Fruit fly (Drosophila melanogaster): ENCODE measurements around the gene CG15756.
A peak's percentile ranks its signal among the peaks of the same experiment; 100 is the strongest.

CG15756 gene

DNA sequence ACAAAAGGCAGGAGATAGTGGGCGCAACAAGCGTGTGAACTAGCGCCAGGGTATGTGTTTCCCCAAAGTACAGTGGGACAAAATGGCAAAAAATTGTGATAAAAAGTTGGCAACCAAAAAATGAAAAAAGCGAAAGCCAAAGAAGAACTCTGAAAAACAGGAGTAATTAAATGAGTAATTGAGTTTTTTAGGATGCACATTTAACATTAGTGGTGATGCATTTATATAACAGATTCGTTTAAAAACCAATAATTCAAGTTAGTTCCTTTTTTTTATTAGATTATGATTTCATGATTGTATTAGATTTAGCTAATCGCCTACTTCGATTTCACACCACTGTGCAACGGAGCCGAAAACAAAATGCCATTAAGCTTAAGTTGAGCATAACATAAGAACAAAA, 38.2 kb downstream of the CG15756 start (continued):
- TF ChIP-seq CG13624 (GFP tag; optimal IDR thresholded peaks at IDR 0.05) (no peak), btn (GFP tag; optimal IDR thresholded peaks at IDR 0.05) (no peak), org-1 (GFP tag; optimal IDR thresholded peaks at IDR 0.05) (peak; percentile 58), nom (GFP tag; optimal IDR thresholded peaks at IDR 0.05) (no peak), CoRest (tag; optimal IDR thresholded peaks at IDR 0.05) (peak; percentile 64), slp2 (GFP tag; optimal IDR thresholded peaks at IDR 0.05) (no peak), Chrac-16 (GFP tag; optimal IDR thresholded peaks at IDR 0.05) (peak; percentile 33), pita (GFP tag; optimal IDR thresholded peaks at IDR 0.05) (no peak), zen (tag; optimal IDR thresholded peaks at IDR 0.05) (no peak), chn (GFP tag; optimal IDR thresholded peaks at IDR 0.05) (peak; percentile 59), CG5953 (GFP tag; IDR thresholded peaks at IDR 0.05) (no peak), pnt (GFP tag; optimal IDR thresholded peaks at IDR 0.05) (peak; percentile 42), zfh1 (GFP tag; IDR thresholded peaks at IDR 0.05) (peak; percentile 57; the same call in 2 of the 3 replicates), Ada2b (GFP tag; IDR thresholded peaks at IDR 0.05) (peak; percentile 47), CG4282 (GFP tag; optimal IDR thresholded peaks at IDR 0.05) (no peak), Atf6 (GFP tag; IDR thresholded peaks at IDR 0.05) (peak; percentile 49; the same call in 1 of the 2 replicates), Deaf1 (tag; optimal IDR thresholded peaks at IDR 0.05) (peak; percentile 1), z (GFP tag; IDR thresholded peaks at IDR 0.05) (no peak), Fer3 (tag; optimal IDR thresholded peaks at IDR 0.05) (peak; percentile 23), usp (GFP tag; optimal IDR thresholded peaks at IDR 0.05) (no peak), grau (tag; optimal IDR thresholded peaks at IDR 0.05) (peak; percentile 71), ci (GFP tag; IDR thresholded peaks at IDR 0.05) (peak; percentile 60; the same call in 2 of the 3 replicates), nmo (GFP tag; optimal IDR thresholded peaks at IDR 0.05) (peak; percentile 73), cad (GFP tag; optimal IDR thresholded peaks at IDR 0.05) (no peak), bowl (GFP tag; IDR thresholded peaks at IDR 0.05) (no peak), bigmax (GFP tag; optimal IDR thresholded peaks at IDR 0.05) (no peak), CG15269 (tag; optimal IDR thresholded peaks at IDR 0.05) (peak; percentile 63), Nf-YB (GFP tag; optimal IDR thresholded peaks at IDR 0.05) (peak; percentile 18), CkIIα-i1 (GFP tag; IDR thresholded peaks at IDR 0.05) (no peak), jumu (GFP tag; optimal IDR thresholded peaks at IDR 0.05) (peak; percentile 45), CG16863 (GFP tag; optimal IDR thresholded peaks at IDR 0.05) (peak; percentile 51), sima (GFP tag; optimal IDR thresholded peaks at IDR 0.05) (no peak), CG17328 (GFP tag; IDR thresholded peaks at IDR 0.05) (peak; percentile 34; the same call in 1 of the 2 replicates), zf30C (GFP tag; optimal IDR thresholded peaks at IDR 0.05) (no peak), gce (GFP tag; IDR thresholded peaks at IDR 0.05) (no peak), CG14014 (GFP tag; IDR thresholded peaks at IDR 0.05) (0 out of 2 replicates have a peak, but pooled peaks have one; percentile 27), CG16779 (GFP tag; IDR thresholded peaks at IDR 0.05) (no peak), E2f1 (GFP tag; IDR thresholded peaks at IDR 0.05) (peak; percentile 49), gcm2 (GFP tag; optimal IDR thresholded peaks at IDR 0.05) (no peak), shn (GFP tag; optimal IDR thresholded peaks at IDR 0.05) (peak; percentile 6), CG12942 (GFP tag; optimal IDR thresholded peaks at IDR 0.05) (peak; percentile 31), CG14667 (GFP tag; IDR thresholded peaks at IDR 0.05) (peak; percentile 36; the same call in 1 of the 2 replicates), H15 (GFP tag; IDR thresholded peaks at IDR 0.05) (no peak), Awh (GFP tag; IDR thresholded peaks at IDR 0.05) (peak; percentile 11; the same call in 1 of the 2 replicates), Stat92E (GFP tag; optimal IDR thresholded peaks at IDR 0.05) (no peak), CG31224 (GFP tag; IDR thresholded peaks at IDR 0.05) (0 out of 2 replicates have a peak, but pooled peaks have one; percentile 15), dm (GFP tag; optimal IDR thresholded peaks at IDR 0.05) (no peak), ken (GFP tag; IDR thresholded peaks at IDR 0.05) (0 out of 3 replicates have a peak, but pooled peaks have one; percentile 8), CG2129 (GFP tag; IDR thresholded peaks at IDR 0.05; ENCODE audit: partially characterized antibody) (no peak), CG42726 (GFP tag; IDR thresholded peaks at IDR 0.05; ENCODE audit: partially characterized antibody) (no peak), insv (GFP tag; optimal IDR thresholded peaks at IDR 0.05) (no peak), Bteb2 (GFP tag; optimal IDR thresholded peaks at IDR 0.05) (peak; percentile 42)
